Worm (Caenorhabditis elegans) whole organism, L1 larva: ENCODE measurements around the gene srh-212.

Source experiments
- ceh-82 ChIP-seq, 3 experiments: fragments of 150-350 bp in 1 of 3; sonication (generic microtip) in 2 of 3; optimal IDR thresholded peaks; 2 replicates each; lab custom pipeline; 2014 to 2017; ENCODE audit warnings: missing biosample characterization in 3 of 3, missing genetic modification characterization in 3 of 3
- ces-1 ChIP-seq: fragments of 150-350 bp; optimal IDR thresholded peaks from 2 replicates; lab custom pipeline; 2014; ENCODE audit warnings: missing biosample characterization, missing genetic modification reagents, missing genetic modification characterization
- elt-3 ChIP-seq, 6 experiments: fragments of 150-350 bp in 1 of 6; sonication (generic microtip); optimal IDR thresholded peaks; 2 replicates each; lab custom pipeline; 2017 to 2018; ENCODE audit warnings: missing biosample characterization in 6 of 6, missing genetic modification characterization in 6 of 6, inconsistent platforms in 1 of 6
- fkh-8 ChIP-seq: sonication (generic microtip); optimal IDR thresholded peaks from 2 replicates; lab custom pipeline; 2016; ENCODE audit warnings: mild to moderate bottlenecking, missing genetic modification characterization, missing compliant biosample characterization
- hlh-17 ChIP-seq: fragments of 200-800 bp; sonication (Bioruptor generic); optimal IDR thresholded peaks from 2 replicates; lab custom pipeline; 2018; ENCODE audit warnings: missing genetic modification characterization, mild to moderate bottlenecking, missing compliant biosample characterization, moderate library complexity, borderline replicate concordance
- hlh-4 ChIP-seq: sonication (generic microtip); optimal IDR thresholded peaks from 2 replicates; lab custom pipeline; 2016; ENCODE audit warnings: mild to moderate bottlenecking, missing genetic modification characterization, missing compliant biosample characterization
- lin-13 ChIP-seq: fragments of 150-350 bp; optimal IDR thresholded peaks from 2 replicates; lab custom pipeline; 2014; ENCODE audit warnings: missing biosample characterization, missing genetic modification reagents, missing genetic modification characterization
- lin-39 ChIP-seq: fragments of 150-350 bp; optimal IDR thresholded peaks from 2 replicates; lab custom pipeline; 2014; ENCODE audit warnings: missing biosample characterization, missing genetic modification reagents, missing genetic modification characterization
- nhr-90 ChIP-seq: sonication (generic microtip); optimal IDR thresholded peaks from 2 replicates; lab custom pipeline; 2016; ENCODE audit warnings: mild to moderate bottlenecking, missing genetic modification characterization, missing compliant biosample characterization; ENCODE audit not compliant: poor library complexity

ce11 chrV:3633041-3633440 lies 36.1 kb upstream of the srh-212 start, which contains the start of gene F59B1.2:
- no peak for TF ChIP-seq lin-39 (tag; lab: Kevin White, UChicago)
- TF ChIP-seq ceh-82 (tag; optimal IDR thresholded peaks at IDR 0.05; lab: Kevin White, UChicago), result no peak
- no peak for TF ChIP-seq elt-3 (tag; optimal IDR thresholded peaks at IDR 0.05; lab: Kevin White, UChicago)
- TF ChIP-seq ces-1 (GFP tag; lab: Kevin White, UChicago), result no peak
- TF ChIP-seq lin-13, result no peak
- TF ChIP-seq hlh-17 (GFP tag; lab: Kevin White, UChicago), result no peak
- no peak for TF ChIP-seq fkh-8 (tag; lab: Kevin White, UChicago)
- TF ChIP-seq hlh-4 (tag; lab: Kevin White, UChicago), result no peak
- TF ChIP-seq nhr-90 (tag; lab: Kevin White, UChicago), result no peak
